Worm (Caenorhabditis elegans) whole organism, young adult: ENCODE measurements around the gene dsl-4.

Experiments used
- B0261.1 ChIP-seq: sonication (generic microtip); optimal IDR thresholded peaks from 2 replicates; lab custom pipeline; 2016; ENCODE audit warnings: mild to moderate bottlenecking, missing genetic modification characterization, moderate library complexity, missing compliant biosample characterization
- B0336.3 ChIP-seq: fragments of 200-800 bp; sonication (Bioruptor generic); IDR thresholded peaks from 2 replicates; pipeline ENCODE4 v1.3.6; 2022; ENCODE audit warnings: missing genetic modification characterization, missing compliant biosample characterization
- F39B2.1 ChIP-seq: fragments of 200-800 bp; sonication (Bioruptor generic); IDR thresholded peaks from 2 replicates; pipeline ENCODE4 v1.3.6; 2022; ENCODE audit warnings: missing genetic modification reagents, missing genetic modification characterization, missing compliant biosample characterization
- F49E8.2 ChIP-seq: sonication (generic microtip); optimal IDR thresholded peaks from 3 replicates; lab custom pipeline; 2017; ENCODE audit warnings: missing genetic modification characterization, mild to moderate bottlenecking, missing compliant biosample characterization, antibody characterized with exemption, moderate library complexity; ENCODE audit not compliant: insufficient read depth
- F57A8.1 ChIP-seq: fragments of 200-800 bp; sonication (Bioruptor generic); optimal IDR thresholded peaks from 2 replicates; lab custom pipeline; 2018; ENCODE audit warnings: mild to moderate bottlenecking, missing genetic modification characterization, moderate library complexity, missing compliant biosample characterization
- F57C9.4 ChIP-seq: sonication (generic microtip); optimal IDR thresholded peaks from 2 replicates; lab custom pipeline; 2017; ENCODE audit warnings: mild to moderate bottlenecking, missing genetic modification characterization, missing compliant biosample characterization
- K12H6.12 ChIP-seq: fragments of 200-800 bp; sonication (Bioruptor generic); optimal IDR thresholded peaks from 2 replicates; lab custom pipeline; 2018; ENCODE audit warnings: mild to moderate bottlenecking, missing genetic modification characterization, missing compliant biosample characterization
- Y56A3A.18 ChIP-seq: fragments of 200-800 bp; sonication (Bioruptor generic); IDR thresholded peaks from 2 replicates; pipeline ENCODE4 v1.3.6; 2022; ENCODE audit warnings: missing genetic modification reagents, missing genetic modification characterization, missing compliant biosample characterization
- Y67H2A.10 ChIP-seq: fragments of 200-800 bp; sonication (Bioruptor generic); conservative IDR thresholded peaks from 2 replicates; pipeline ENCODE4 v1.3.6; 2022; ENCODE audit warnings: missing genetic modification reagents, missing genetic modification characterization, missing compliant biosample characterization
- ZK185.1 ChIP-seq: sonication (generic microtip); optimal IDR thresholded peaks from 2 replicates; lab custom pipeline; 2016; ENCODE audit warnings: mild to moderate bottlenecking, missing genetic modification characterization, missing compliant biosample characterization; ENCODE audit not compliant: poor library complexity, severe bottlenecking
- aptf-3 ChIP-seq: fragments of 200-800 bp; sonication (Bioruptor generic); IDR thresholded peaks from 2 replicates; pipeline ENCODE4 v1.3.6; 2022; ENCODE audit warnings: missing genetic modification characterization, missing compliant biosample characterization
- attf-3 ChIP-seq: fragments of 200-800 bp; sonication (Bioruptor generic); conservative IDR thresholded peaks from 2 replicates; pipeline ENCODE4 v1.3.6; 2022; ENCODE audit warnings: missing genetic modification reagents, missing genetic modification characterization, missing compliant biosample characterization
- attf-5 ChIP-seq: fragments of 200-800 bp; sonication (Bioruptor generic); optimal IDR thresholded peaks from 2 replicates; lab custom pipeline; 2018; ENCODE audit warnings: mild to moderate bottlenecking, missing genetic modification characterization, missing compliant biosample characterization
- ccch-3 ChIP-seq: fragments of 200-800 bp; sonication (Bioruptor generic); optimal IDR thresholded peaks from 2 replicates; lab custom pipeline; 2018; ENCODE audit warnings: mild to moderate bottlenecking, missing genetic modification characterization, missing compliant biosample characterization
- cebp-1 ChIP-seq, 2 experiments: fragments of 200-800 bp in 1 of 2; sonication (Bioruptor generic) in 1 of 2; sonication (generic microtip) in 1 of 2; IDR thresholded peaks in 1 of 2; optimal IDR thresholded peaks in 1 of 2; 2 replicates each; pipeline versions ENCODE4 v1.3.6 to Lab custom; 2017 to 2022; ENCODE audit warnings: missing compliant biosample characterization in 2 of 2, missing genetic modification characterization in 2 of 2, mild to moderate bottlenecking in 1 of 2, missing genetic modification reagents in 1 of 2, moderate library complexity in 1 of 2
- ceh-27 ChIP-seq: fragments of 200-800 bp; sonication (Bioruptor generic); optimal IDR thresholded peaks from 2 replicates; lab custom pipeline; 2018; ENCODE audit warnings: mild to moderate bottlenecking, missing genetic modification characterization, moderate library complexity, missing compliant biosample characterization
- ceh-40 ChIP-seq: fragments of 200-800 bp; sonication (Bioruptor generic); IDR thresholded peaks from 2 replicates; pipeline ENCODE4 v1.3.6; 2022; ENCODE audit warnings: missing genetic modification characterization, missing compliant biosample characterization
- ceh-79 ChIP-seq: sonication (generic microtip); optimal IDR thresholded peaks from 2 replicates; lab custom pipeline; 2017; ENCODE audit warnings: mild to moderate bottlenecking, missing genetic modification characterization, missing compliant biosample characterization
- dox-1 ChIP-seq: fragments of 200-800 bp; sonication (Bioruptor generic); IDR thresholded peaks from 2 replicates; pipeline ENCODE4 v1.3.6; 2022; ENCODE audit warnings: missing genetic modification reagents, missing genetic modification characterization, missing compliant biosample characterization
- egl-18 ChIP-seq: fragments of 200-800 bp; sonication (Bioruptor generic); IDR thresholded peaks from 2 replicates; pipeline ENCODE4 v1.3.6; 2022; ENCODE audit warnings: missing genetic modification reagents, missing genetic modification characterization, missing compliant biosample characterization
- egl-44 ChIP-seq: fragments of 200-800 bp; sonication (Bioruptor generic); IDR thresholded peaks from 2 replicates; pipeline ENCODE4 v1.3.6; 2022; ENCODE audit warnings: missing genetic modification reagents, missing genetic modification characterization, missing compliant biosample characterization
- fkh-3 ChIP-seq: sonication (generic microtip); optimal IDR thresholded peaks from 2 replicates; lab custom pipeline; 2016; ENCODE audit warnings: mild to moderate bottlenecking, missing genetic modification characterization, missing compliant biosample characterization
- gei-17 ChIP-seq: fragments of 200-800 bp; sonication (Bioruptor generic); optimal IDR thresholded peaks from 2 replicates; lab custom pipeline; 2018; ENCODE audit warnings: mild to moderate bottlenecking, missing genetic modification characterization, missing compliant biosample characterization
- him-1 ChIP-seq: sonication (generic microtip); optimal IDR thresholded peaks from 2 replicates; lab custom pipeline; 2016; ENCODE audit warnings: missing genotype, missing genetic modification reagents, missing genetic modification characterization, missing compliant biosample characterization
- hlh-12 ChIP-seq: sonication (generic microtip); optimal IDR thresholded peaks from 2 replicates; lab custom pipeline; 2016; ENCODE audit warnings: missing genetic modification characterization, missing compliant biosample characterization
- hsf-1 ChIP-seq: fragments of 200-800 bp; sonication (Bioruptor generic); IDR thresholded peaks from 2 replicates; pipeline ENCODE4 v1.3.6; 2022; ENCODE audit warnings: missing genetic modification reagents, missing genetic modification characterization, missing compliant biosample characterization
- lag-1 ChIP-seq: fragments of 200-800 bp; sonication (Bioruptor generic); IDR thresholded peaks from 2 replicates; pipeline ENCODE4 v1.3.6; 2022; ENCODE audit warnings: missing genetic modification reagents, missing genetic modification characterization, missing compliant biosample characterization
- lin-40 ChIP-seq: sonication (generic microtip); optimal IDR thresholded peaks from 2 replicates; lab custom pipeline; 2016; ENCODE audit warnings: missing genetic modification characterization, mild to moderate bottlenecking, missing compliant biosample characterization, missing genotype, missing genetic modification reagents
- lin-54 ChIP-seq: fragments of 200-800 bp; sonication (Bioruptor generic); optimal IDR thresholded peaks from 2 replicates; lab custom pipeline; 2018; ENCODE audit warnings: mild to moderate bottlenecking, missing genetic modification characterization, missing compliant biosample characterization
- lir-1 ChIP-seq: fragments of 200-800 bp; sonication (Bioruptor generic); conservative IDR thresholded peaks from 2 replicates; pipeline ENCODE4 v1.3.6; 2022; ENCODE audit warnings: missing genetic modification reagents, missing genetic modification characterization, missing compliant biosample characterization
- madf-3 ChIP-seq: fragments of 200-800 bp; sonication (Bioruptor generic); IDR thresholded peaks from 2 replicates; pipeline ENCODE4 v1.3.6; 2022; ENCODE audit warnings: missing genetic modification reagents, missing genetic modification characterization, missing compliant biosample characterization
- madf-6 ChIP-seq: fragments of 200-800 bp; sonication (Bioruptor generic); IDR thresholded peaks from 2 replicates; pipeline ENCODE4 v1.3.6; 2022; ENCODE audit warnings: missing genetic modification reagents, missing genetic modification characterization, missing compliant biosample characterization
- mes-4 ChIP-seq: sonication (generic microtip); optimal IDR thresholded peaks from 2 replicates; lab custom pipeline; 2016; ENCODE audit warnings: missing genotype, missing genetic modification characterization, missing compliant biosample characterization
- nfya-2 ChIP-seq: fragments of 200-800 bp; sonication (Bioruptor generic); IDR thresholded peaks from 2 replicates; pipeline ENCODE4 v1.3.6; 2022; ENCODE audit warnings: missing genetic modification reagents, missing genetic modification characterization, missing compliant biosample characterization
- nhr-179 ChIP-seq: sonication (generic microtip); optimal IDR thresholded peaks from 2 replicates; lab custom pipeline; 2016; ENCODE audit warnings: mild to moderate bottlenecking, missing genetic modification characterization, missing compliant biosample characterization
- nhr-80 ChIP-seq: sonication (generic microtip); optimal IDR thresholded peaks from 2 replicates; lab custom pipeline; 2016; ENCODE audit warnings: missing genetic modification characterization, missing compliant biosample characterization
- pbrm-1 ChIP-seq: fragments of 200-800 bp; sonication (Bioruptor generic); IDR thresholded peaks from 2 replicates; pipeline ENCODE4 v1.3.6; 2022; ENCODE audit warnings: missing genetic modification reagents, missing genetic modification characterization, missing compliant biosample characterization
- sea-2 ChIP-seq: fragments of 200-800 bp; sonication (Bioruptor generic); IDR thresholded peaks from 2 replicates; pipeline ENCODE4 v1.3.6; 2022; ENCODE audit warnings: missing genetic modification characterization, missing compliant biosample characterization
- snpc-1.3 ChIP-seq: sonication (generic microtip); optimal IDR thresholded peaks from 2 replicates; lab custom pipeline; 2017; ENCODE audit warnings: missing genetic modification characterization, mild to moderate bottlenecking, missing compliant biosample characterization, antibody characterized with exemption, moderate library complexity, missing genotype, missing genetic modification reagents; ENCODE audit not compliant: insufficient read depth
- snpc-4 ChIP-seq, 5 experiments: fragments of 150-350 bp in 1 of 5; sonication (generic microtip) in 4 of 5; optimal IDR thresholded peaks; 2 replicates each; lab custom pipeline; 2014 to 2018; ENCODE audit warnings: missing genetic modification characterization in 5 of 5, missing biosample characterization in 3 of 5, antibody characterized with exemption in 2 of 5, mild to moderate bottlenecking in 2 of 5, missing compliant biosample characterization in 2 of 5, missing genotype in 2 of 5, moderate library complexity in 2 of 5, missing genetic modification reagents in 1 of 5
- somi-1 ChIP-seq: fragments of 200-800 bp; sonication (Bioruptor generic); optimal IDR thresholded peaks from 2 replicates; lab custom pipeline; 2018; ENCODE audit warnings: mild to moderate bottlenecking, missing genetic modification characterization, missing compliant biosample characterization
- sptf-2 ChIP-seq: fragments of 200-800 bp; sonication (Bioruptor generic); optimal IDR thresholded peaks from 2 replicates; lab custom pipeline; 2018; ENCODE audit warnings: mild to moderate bottlenecking, missing genetic modification characterization, missing compliant biosample characterization
- tbx-9 ChIP-seq: sonication (generic microtip); optimal IDR thresholded peaks from 2 replicates; lab custom pipeline; 2016; ENCODE audit warnings: borderline replicate concordance, missing genetic modification characterization, inconsistent platforms, missing compliant biosample characterization
- unc-62 ChIP-seq: fragments of 150-350 bp; optimal IDR thresholded peaks from 2 replicates; lab custom pipeline; 2014; ENCODE audit warnings: missing biosample characterization, missing genetic modification reagents, missing genetic modification characterization
- zfh-2 ChIP-seq: fragments of 200-800 bp; sonication (Bioruptor generic); conservative IDR thresholded peaks from 2 replicates; pipeline ENCODE4 v1.3.6; 2022; ENCODE audit warnings: missing genetic modification reagents, missing genetic modification characterization, missing compliant biosample characterization
- ztf-18 ChIP-seq: sonication (generic microtip); optimal IDR thresholded peaks from 2 replicates; lab custom pipeline; 2016; ENCODE audit warnings: missing genotype, mild to moderate bottlenecking, missing genetic modification characterization, missing compliant biosample characterization
- ztf-3 ChIP-seq: fragments of 200-800 bp; sonication (Bioruptor generic); optimal IDR thresholded peaks from 2 replicates; lab custom pipeline; 2018; ENCODE audit warnings: mild to moderate bottlenecking, missing genetic modification characterization, missing compliant biosample characterization

Gene dsl-4

DNA sequence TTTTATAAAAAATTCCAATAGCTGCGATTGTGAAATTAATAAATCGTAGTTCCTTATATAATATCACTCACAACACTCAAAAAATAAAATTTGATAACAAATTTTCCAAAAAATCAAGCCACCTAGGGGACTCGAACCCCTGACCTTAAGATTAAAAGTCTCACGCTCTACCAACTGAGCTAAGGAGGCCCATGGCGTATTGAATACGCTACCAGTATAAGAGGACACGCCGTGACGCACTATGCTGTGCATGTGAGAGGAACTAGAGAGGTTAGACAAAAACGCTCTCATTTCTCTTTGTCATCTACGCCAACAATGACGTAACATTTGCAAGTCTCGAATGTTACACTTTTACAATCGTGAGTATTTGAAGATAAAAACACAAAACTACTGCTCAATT lies 26.4 kb upstream of the dsl-4 start (continued):
- TF ChIP-seq him-1 (tag; lab: Kevin White, UChicago) (peak; percentile 86), unc-62 (GFP tag; lab: Kevin White, UChicago) (no peak), F39B2.1 (GFP tag; lab: Robert Waterston, UW) (peak; percentile 62; the same call in 1 of the 2 replicates), sea-2 (GFP tag; lab: Robert Waterston, UW) (0 out of 2 replicates have a peak, but pooled peaks have one; percentile 57), attf-3 (GFP tag; lab: Robert Waterston, UW) (peak; percentile 56; the same call in 1 of the 2 replicates), F57C9.4 (peak; percentile 23), ccch-3 (GFP tag; lab: Kevin White, UChicago) (peak; percentile 65), madf-3 (GFP tag; lab: Robert Waterston, UW) (peak; percentile 78; the same call in 1 of the 2 replicates), ztf-3 (GFP tag; lab: Kevin White, UChicago) (peak; percentile 61), F49E8.2 (tag; lab: Kevin White, UChicago) (peak; percentile 30), sptf-2 (peak; percentile 25), egl-44 (GFP tag; lab: Robert Waterston, UW) (peak; percentile 96), ztf-18 (tag; lab: Kevin White, UChicago) (peak; percentile 83), fkh-3 (tag; lab: Kevin White, UChicago) (peak; percentile 77), ceh-40 (peak; percentile 88), tbx-9 (tag; lab: Kevin White, UChicago) (peak; percentile 84), ceh-27 (GFP tag; lab: Kevin White, UChicago) (peak; percentile 84), hsf-1 (GFP tag; lab: Robert Waterston, UW) (peak; percentile 46; the same call in 1 of the 2 replicates), lin-54 (peak; percentile 74), K12H6.12 (tag; lab: Kevin White, UChicago) (peak; percentile 90), gei-17 (GFP tag; lab: Kevin White, UChicago) (peak; percentile 75), lag-1 (GFP tag; lab: Robert Waterston, UW) (peak; percentile 42; the same call in 1 of the 2 replicates), zfh-2 (GFP tag; lab: Robert Waterston, UW) (no peak), nhr-80 (tag; lab: Kevin White, UChicago) (peak; percentile 71), mes-4 (tag; lab: Kevin White, UChicago) (peak; percentile 73), snpc-1.3 (tag; lab: Kevin White, UChicago) (peak; percentile 92), Y67H2A.10 (peak; percentile 48), attf-5 (peak; percentile 84), F57A8.1 (GFP tag; lab: Kevin White, UChicago) (peak; percentile 38), nhr-179 (tag; lab: Kevin White, UChicago) (peak; percentile 41), Y56A3A.18 (peak; percentile 81; the same call in 1 of the 2 replicates), pbrm-1 (GFP tag; lab: Robert Waterston, UW) (peak; percentile 94), madf-6 (GFP tag; lab: Robert Waterston, UW) (no peak; the same call in 1 of the 2 replicates), snpc-4 (GFP tag; optimal IDR thresholded peaks at IDR 0.05; lab: Kevin White, UChicago) (peak; percentile 84), snpc-4 (tag; optimal IDR thresholded peaks at IDR 0.05; lab: Kevin White, UChicago) (peak; percentile 66 to 88 (median 84)), B0261.1 (peak; percentile 99), B0336.3 (GFP tag; lab: Robert Waterston, UW) (peak; percentile 72), egl-18 (peak; percentile 84), cebp-1 (GFP tag; IDR thresholded peaks at IDR 0.05; lab: Robert Waterston, UW) (peak; percentile 77), cebp-1 (tag; optimal IDR thresholded peaks at IDR 0.05; lab: Kevin White, UChicago) (peak; percentile 90), lin-40 (tag; lab: Kevin White, UChicago) (peak; percentile 91), nfya-2 (no peak), ZK185.1 (peak; percentile 93), somi-1 (peak; percentile 90), aptf-3 (peak; percentile 95), ceh-79 (tag; lab: Kevin White, UChicago) (peak; percentile 85), lir-1 (GFP tag; lab: Robert Waterston, UW) (peak; percentile 72), dox-1 (GFP tag; lab: Robert Waterston, UW) (peak; percentile 92), hlh-12 (tag; lab: Kevin White, UChicago) (peak; percentile 76)
